Fruit fly (Drosophila melanogaster): ENCODE data around the gene CG4686.

Gene CG4686

dm6 chr3R:19880431-19880939 is 16.2 kb downstream of the CG4686 start (continued):
- TF ChIP-seq CG2678 (tag; optimal IDR thresholded peaks at IDR 0.05) (peak; percentile 79), Side (GFP tag; optimal IDR thresholded peaks at IDR 0.05) (peak; percentile 58), BtbVII (GFP tag; optimal IDR thresholded peaks at IDR 0.05) (peak; percentile 77), br (optimal IDR thresholded peaks at IDR 0.05) (no peak), Rfx (GFP tag; IDR thresholded peaks at IDR 0.05) (peak; percentile 58), CG15269 (tag; optimal IDR thresholded peaks at IDR 0.05) (peak; percentile 75), CG31224 (GFP tag; IDR thresholded peaks at IDR 0.05) (no peak), luna (GFP tag; optimal IDR thresholded peaks at IDR 0.05) (no peak), H2.0 (GFP tag; IDR thresholded peaks at IDR 0.05) (peak; percentile 33; the same call in 1 of the 2 replicates), hbn (GFP tag; IDR thresholded peaks at IDR 0.05; ENCODE audit: partially characterized antibody) (no peak), CG6813 (GFP tag; optimal IDR thresholded peaks at IDR 0.05) (peak; percentile 56), CG33213 (GFP tag; optimal IDR thresholded peaks at IDR 0.05) (no peak), pan (optimal IDR thresholded peaks at IDR 0.05) (no peak), pan (GFP tag; optimal IDR thresholded peaks at IDR 0.05 in 1 of 2, IDR thresholded peaks at IDR 0.05 in 1 of 2) (peak in 1 of 2 experiments; percentile 44), MTF-1 (GFP tag; optimal IDR thresholded peaks at IDR 0.05; ENCODE audit: borderline replicate concordance) (no peak), gem (tag; optimal IDR thresholded peaks at IDR 0.05) (no peak), gcm (GFP tag; optimal IDR thresholded peaks at IDR 0.05) (peak; percentile 34), Xrp1 (GFP tag; IDR thresholded peaks at IDR 0.05) (peak; percentile 35; the same call in 1 of the 2 replicates), zen (tag; optimal IDR thresholded peaks at IDR 0.05) (no peak), CG14667 (GFP tag; IDR thresholded peaks at IDR 0.05) (0 out of 2 replicates have a peak, but pooled peaks have one; percentile 5), CG9437 (GFP tag; optimal IDR thresholded peaks at IDR 0.05) (peak; percentile 64), CG10366 (GFP tag; IDR thresholded peaks at IDR 0.05) (peak; percentile 8; the same call in 1 of the 2 replicates), CG17568 (GFP tag; optimal IDR thresholded peaks at IDR 0.05) (no peak), CG15696 (tag; optimal IDR thresholded peaks at IDR 0.05) (no peak), CG1233 (GFP tag; optimal IDR thresholded peaks at IDR 0.05) (peak; percentile 48), nom (GFP tag; optimal IDR thresholded peaks at IDR 0.05) (no peak), lov (optimal IDR thresholded peaks at IDR 0.05) (no peak), lov (GFP tag; IDR thresholded peaks at IDR 0.05) (0 out of 3 replicates have a peak, but pooled peaks have one; percentile 55), CG9215 (GFP tag; IDR thresholded peaks at IDR 0.05) (no peak), pros (GFP tag; optimal IDR thresholded peaks at IDR 0.05) (no peak), CG4820 (GFP tag; optimal IDR thresholded peaks at IDR 0.05) (peak; percentile 37), wek (GFP tag; optimal IDR thresholded peaks at IDR 0.05) (peak; percentile 0), chinmo (GFP tag; IDR thresholded peaks at IDR 0.05; ENCODE audit: partially characterized antibody) (peak; percentile 90), CG7987 (GFP tag; optimal IDR thresholded peaks at IDR 0.05) (no peak), tup (GFP tag; optimal IDR thresholded peaks at IDR 0.05) (no peak), lmd (GFP tag; IDR thresholded peaks at IDR 0.05) (0 out of 2 replicates have a peak, but pooled peaks have one; percentile 15), CG13287 (GFP tag; IDR thresholded peaks at IDR 0.05; ENCODE audit: partially characterized antibody) (no peak), pho (GFP tag; optimal IDR thresholded peaks at IDR 0.05) (peak; percentile 36), crc (GFP tag; optimal IDR thresholded peaks at IDR 0.05) (no peak), Drgx (GFP tag; IDR thresholded peaks at IDR 0.05) (peak; percentile 37; the same call in 1 of the 2 replicates), sd (tag; optimal IDR thresholded peaks at IDR 0.05) (peak; percentile 39), CG17361 (GFP tag; IDR thresholded peaks at IDR 0.05) (peak; percentile 63), CG10979 (tag; optimal IDR thresholded peaks at IDR 0.05) (peak; percentile 15), sima (GFP tag; optimal IDR thresholded peaks at IDR 0.05) (no peak), tna (GFP tag; IDR thresholded peaks at IDR 0.05; ENCODE audit: partially characterized antibody) (no peak), al (GFP tag; IDR thresholded peaks at IDR 0.05) (0 out of 2 replicates have a peak, but pooled peaks have one; percentile 23), Sox102F (GFP tag; optimal IDR thresholded peaks at IDR 0.05) (peak; percentile 32), CG16813 (GFP tag; IDR thresholded peaks at IDR 0.05; ENCODE audit: partially characterized antibody) (no peak), ac (GFP tag; optimal IDR thresholded peaks at IDR 0.05) (no peak), row (GFP tag; IDR thresholded peaks at IDR 0.05) (peak; percentile 87)

Measured in whole organism, embryonic.